Fruit fly (Drosophila melanogaster): ENCODE data around the gene lin-28.

DNA sequence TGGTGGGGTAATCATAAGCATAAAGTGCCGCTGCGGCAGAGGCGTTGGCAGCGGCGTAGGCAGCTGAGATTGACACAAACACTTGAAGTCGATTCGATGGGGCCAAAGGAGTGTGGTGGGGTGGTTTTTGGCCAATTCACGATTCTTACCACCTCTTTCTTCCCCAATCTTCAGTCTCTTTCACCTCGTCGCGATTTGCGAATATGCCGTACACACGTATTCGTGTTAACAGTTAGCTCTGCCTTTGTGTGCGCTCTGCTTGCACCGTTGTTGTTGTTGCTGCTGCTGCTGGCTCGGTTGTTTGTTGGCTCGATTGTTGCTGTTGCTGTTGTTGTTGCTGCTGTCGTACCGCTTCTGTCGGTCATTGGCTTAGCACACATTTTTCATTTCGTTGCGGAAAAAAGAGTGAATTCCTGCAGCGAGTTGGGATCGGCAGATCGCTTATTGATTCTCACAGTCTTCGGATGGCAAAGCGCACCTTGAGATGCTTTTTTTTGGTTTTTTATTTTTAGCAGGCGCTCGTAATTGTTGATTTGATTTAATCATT lies 29.3 kb upstream of the lin-28 start:
- TF ChIP-seq Hnf4 (GFP tag; optimal IDR thresholded peaks at IDR 0.05) (no peak), dsf (GFP tag; optimal IDR thresholded peaks at IDR 0.05; ENCODE audit: borderline replicate concordance) (no peak), Abd-B (GFP tag; optimal IDR thresholded peaks at IDR 0.05) (no peak), pan (optimal IDR thresholded peaks at IDR 0.05) (no peak), Mio (GFP tag; optimal IDR thresholded peaks at IDR 0.05) (no peak), CG32264 (GFP tag; optimal IDR thresholded peaks at IDR 0.05) (no peak), br (GFP tag; optimal IDR thresholded peaks at IDR 0.05) (no peak), psq (GFP tag; optimal IDR thresholded peaks at IDR 0.05) (peak; percentile 84), rgr (GFP tag; optimal IDR thresholded peaks at IDR 0.05) (no peak), lola (GFP tag; optimal IDR thresholded peaks at IDR 0.05) (no peak), woc (GFP tag; optimal IDR thresholded peaks at IDR 0.05) (no peak), h (GFP tag; optimal IDR thresholded peaks at IDR 0.05) (no peak), Jra (GFP tag; optimal IDR thresholded peaks at IDR 0.05) (no peak), HLH106 (tag; optimal IDR thresholded peaks at IDR 0.05) (no peak)
